Fruit fly (Drosophila melanogaster) whole organism, adult: Measurements from ENCODE around the gene CG17202.

Experiments
- CG11617 ChIP-seq: fragments of 200-800 bp; sonication (Bioruptor generic); optimal IDR thresholded peaks from 2 replicates; lab custom pipeline; 2017; ENCODE audit warnings: mild to moderate bottlenecking, missing biosample characterization, missing genetic modification reagents, missing genetic modification characterization
- CG12768 ChIP-seq: fragments of 200-800 bp; sonication (Bioruptor generic); optimal IDR thresholded peaks from 2 replicates; lab custom pipeline; 2017; ENCODE audit warnings: missing biosample characterization, missing genetic modification characterization, mild to moderate bottlenecking, moderate library complexity, missing genetic modification reagents
- CG1620 ChIP-seq: fragments of 200-800 bp; sonication (Bioruptor generic); optimal IDR thresholded peaks from 2 replicates; lab custom pipeline; 2016; ENCODE audit warnings: missing biosample characterization, missing genetic modification characterization
- CG5204 ChIP-seq: fragments of 200-800 bp; sonication (Bioruptor generic); optimal IDR thresholded peaks from 2 replicates; lab custom pipeline; 2016; ENCODE audit warnings: missing biosample characterization, missing genetic modification characterization
- CG7101 ChIP-seq: fragments of 200-800 bp; sonication (Bioruptor generic); optimal IDR thresholded peaks from 2 replicates; lab custom pipeline; 2018; ENCODE audit warnings: missing biosample characterization, mild to moderate bottlenecking, missing genetic modification characterization, moderate library complexity
- bab1 ChIP-seq: fragments of 200-800 bp; sonication (Bioruptor generic); optimal IDR thresholded peaks from 3 replicates; lab custom pipeline; 2019; ENCODE audit warnings: missing biosample characterization, mild to moderate bottlenecking, missing genetic modification characterization, moderate library complexity
- cnc ChIP-seq, 2 experiments: fragments of >200 bp; optimal IDR thresholded peaks; 2 replicates each; lab custom pipeline; 2017
- kay ChIP-seq: fragments of 200-800 bp; sonication (Bioruptor generic); peaks from one replicate; lab custom pipeline; 2016; ENCODE audit warnings: missing biosample characterization, missing genetic modification characterization, borderline replicate concordance
- ovo ChIP-seq: fragments of 200-800 bp; sonication (Bioruptor generic); optimal IDR thresholded peaks from 2 replicates; lab custom pipeline; 2016; ENCODE audit warnings: missing biosample characterization, missing genetic modification characterization

DNA sequence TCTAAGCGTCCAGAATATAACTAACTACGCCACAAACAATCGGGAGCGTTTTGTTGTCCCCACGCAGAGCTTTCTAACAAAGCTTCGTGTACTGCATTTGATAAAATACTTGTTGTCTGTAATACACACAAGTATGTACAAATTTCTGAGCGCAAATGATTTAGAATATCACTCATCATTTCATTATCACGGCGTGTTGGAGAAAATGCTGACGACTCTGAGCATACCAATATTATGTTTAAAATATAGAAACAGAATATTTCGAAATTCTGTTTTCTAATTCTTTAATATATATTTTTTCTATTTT is 16.7 kb upstream of the CG17202 start, which contains the start of gene Cyp9f2:
- TF ChIP-seq CG11617 (GFP tag; lab: Kevin White, UChicago) (no peak), CG12768 (GFP tag; lab: Kevin White, UChicago) (no peak), CG1620 (no peak), bab1 (no peak), kay (GFP tag; lab: Kevin White, UChicago) (no peak), CG7101 (tag; lab: Kevin White, UChicago) (no peak), cnc (optimal IDR thresholded peaks at IDR 0.05; lab: Kevin White, UChicago) (no peak), CG5204 (GFP tag; lab: Kevin White, UChicago) (no peak), ovo (GFP tag; lab: Kevin White, UChicago) (no peak)
